Worm (Caenorhabditis elegans) whole organism, L4/young adult: ENCODE measurements around the gene F07E5.5.

ENCODE experiments used
- W03F9.2 ChIP-seq: fragments of 150-350 bp; optimal IDR thresholded peaks from 2 replicates; lab custom pipeline; 2014; ENCODE audit warnings: missing biosample characterization, missing genetic modification characterization
- dao-5 ChIP-seq: sonication (generic microtip); optimal IDR thresholded peaks from 2 replicates; lab custom pipeline; 2016; ENCODE audit warnings: missing genotype, missing genetic modification characterization, moderate library complexity, missing compliant biosample characterization
- him-1 ChIP-seq: sonication (generic microtip); optimal IDR thresholded peaks from 2 replicates; lab custom pipeline; 2016; ENCODE audit warnings: missing genotype, missing genetic modification reagents, missing genetic modification characterization, missing compliant biosample characterization

- no peak for TF ChIP-seq W03F9.2 (tag; lab: Kevin White, UChicago)
- TF ChIP-seq him-1 (tag; lab: Kevin White, UChicago), result no peak
- no peak for TF ChIP-seq dao-5 (tag; lab: Kevin White, UChicago)
Observed at ce11 chrII:2033286-2033685, 25.6 kb downstream of the F07E5.5 start, which contains the start of gene F59H6.14.
